Fruit fly (Drosophila melanogaster): ENCODE data around the gene CG34448.

CG34448 gene

dm6 chr2L:2456516-2457392, 39.0 kb upstream of the CG34448 start:
- TF ChIP-seq sr (GFP tag; IDR thresholded peaks at IDR 0.05) (no peak), CG15479 (GFP tag; optimal IDR thresholded peaks at IDR 0.05) (peak; percentile 80), schlank (tag; optimal IDR thresholded peaks at IDR 0.05) (no peak), tll (GFP tag; optimal IDR thresholded peaks at IDR 0.05) (peak in 1 of 2 experiments; percentile 99), cad (GFP tag; optimal IDR thresholded peaks at IDR 0.05) (peak; percentile 84), sens (GFP tag) (peak; percentile 6), CHES-1-like (GFP tag; optimal IDR thresholded peaks at IDR 0.05) (no peak), zen (tag; optimal IDR thresholded peaks at IDR 0.05) (peak; percentile 81)

- no peak for TF ChIP-seq CG12155 (GFP tag; optimal IDR thresholded peaks at IDR 0.05)
- TF ChIP-seq ato (GFP tag; IDR thresholded peaks at IDR 0.05; ENCODE audit: partially characterized antibody): peak; percentile 57; the same call in 1 of the 2 replicates
- TF ChIP-seq CG34376 (GFP tag; optimal IDR thresholded peaks at IDR 0.05): no peak
- no peak for TF ChIP-seq CG8290 (GFP tag; optimal IDR thresholded peaks at IDR 0.05)
- no peak for TF ChIP-seq CG8290 (tag; optimal IDR thresholded peaks at IDR 0.05)
- TF ChIP-seq CG14050 (GFP tag; IDR thresholded peaks at IDR 0.05): no peak; the same call in 2 of the 3 replicates
- TF ChIP-seq toy (GFP tag; IDR thresholded peaks at IDR 0.05): no peak
- TF ChIP-seq mld (GFP tag; IDR thresholded peaks at IDR 0.05; ENCODE audit: partially characterized antibody): no peak
- TF ChIP-seq C15 (GFP tag; IDR thresholded peaks at IDR 0.05): no peak
- TF ChIP-seq Med (GFP tag): peak; percentile 82
- peak; percentile 88 for TF ChIP-seq Nf-YB (GFP tag; optimal IDR thresholded peaks at IDR 0.05)
- TF ChIP-seq CG7786 (GFP tag; optimal IDR thresholded peaks at IDR 0.05): no peak
- TF ChIP-seq ara (GFP tag; IDR thresholded peaks at IDR 0.05): no peak
- TF ChIP-seq PHDP (tag; optimal IDR thresholded peaks at IDR 0.05): no peak
- TF ChIP-seq Xbp1 (GFP tag; optimal IDR thresholded peaks at IDR 0.05): no peak
- TF ChIP-seq bab2 (GFP tag; optimal IDR thresholded peaks at IDR 0.05): no peak
- TF ChIP-seq Dip3 (GFP tag; optimal IDR thresholded peaks at IDR 0.05): no peak
- TF ChIP-seq lmd (GFP tag; IDR thresholded peaks at IDR 0.05): no peak
- no peak for TF ChIP-seq Dek (tag; optimal IDR thresholded peaks at IDR 0.05)
- TF ChIP-seq Dp (GFP tag; optimal IDR thresholded peaks at IDR 0.05): no peak
- no peak for TF ChIP-seq phol (tag; optimal IDR thresholded peaks at IDR 0.05)
- peak; percentile 53 for TF ChIP-seq Kr (GFP tag; optimal IDR thresholded peaks at IDR 0.05)
- TF ChIP-seq Sox102F (GFP tag; optimal IDR thresholded peaks at IDR 0.05): no peak
- TF ChIP-seq sr (GFP tag; IDR thresholded peaks at IDR 0.05): no peak
- TF ChIP-seq CG15479 (GFP tag; optimal IDR thresholded peaks at IDR 0.05): peak; percentile 92
- TF ChIP-seq seq (GFP tag; IDR thresholded peaks at IDR 0.05): no peak
- TF ChIP-seq CG3726 (GFP tag; IDR thresholded peaks at IDR 0.05): no peak
- TF ChIP-seq dan (GFP tag; IDR thresholded peaks at IDR 0.05): no peak
- no peak for TF ChIP-seq CG15269 (tag; optimal IDR thresholded peaks at IDR 0.05)
- no peak for TF ChIP-seq fd102C (GFP tag; optimal IDR thresholded peaks at IDR 0.05)
- TF ChIP-seq Dll (GFP tag; IDR thresholded peaks at IDR 0.05; ENCODE audit: partially characterized antibody): peak; percentile 24; the same call in 1 of the 4 replicates
- TF ChIP-seq Oaz (GFP tag; IDR thresholded peaks at IDR 0.05): no peak
- no peak for TF ChIP-seq CG11723 (GFP tag; optimal IDR thresholded peaks at IDR 0.05)
- no peak for TF ChIP-seq Fer1 (GFP tag; optimal IDR thresholded peaks at IDR 0.05)
- no peak for TF ChIP-seq CoRest (tag; optimal IDR thresholded peaks at IDR 0.05)
- TF ChIP-seq ssp (GFP tag; IDR thresholded peaks at IDR 0.05): no peak
- TF ChIP-seq bigmax (GFP tag; optimal IDR thresholded peaks at IDR 0.05): no peak
- TF ChIP-seq wor (GFP tag; IDR thresholded peaks at IDR 0.05): no peak
- no peak for TF ChIP-seq CG13123 (GFP tag; optimal IDR thresholded peaks at IDR 0.05)
- TF ChIP-seq Lhr (GFP tag; optimal IDR thresholded peaks at IDR 0.05): no peak
- no peak for TF ChIP-seq CG1529 (GFP tag; optimal IDR thresholded peaks at IDR 0.05)
- TF ChIP-seq so (GFP tag; IDR thresholded peaks at IDR 0.05): no peak
Observed at dm6 chr2L:2454644-2455043, 36.9 kb upstream of the CG34448 start.
